Worm (Caenorhabditis elegans): ENCODE measurements around the gene T01B7.5.

ce11 chrII:8770675-8771074 is 54.0 kb downstream of the T01B7.5 start, which contains the start of gene let-19:
- TF ChIP-seq flt-1 (GFP tag; IDR thresholded peaks at IDR 0.05): no peak
- TF ChIP-seq med-1 (GFP tag; optimal IDR thresholded peaks at IDR 0.05; ENCODE audit: insufficient read depth): no peak
- TF ChIP-seq tab-1 (GFP tag; IDR thresholded peaks at IDR 0.05): no peak
- TF ChIP-seq ref-1 (GFP tag; conservative IDR thresholded peaks at IDR 0.05): no peak
- no peak for TF ChIP-seq ztf-29 (GFP tag; IDR thresholded peaks at IDR 0.05)
- TF ChIP-seq T22C8.4 (GFP tag; IDR thresholded peaks at IDR 0.05): no peak
